Fruit fly (Drosophila melanogaster): Measurements from ENCODE around the gene CG42752.
A peak's percentile ranks its signal among the peaks of the same experiment; 100 is the strongest.

The CG42752 gene

dm6 chr2L:18787415-18787989, 47.6 kb upstream of the CG42752 start (continued):
- TF ChIP-seq NfI (GFP tag; optimal IDR thresholded peaks at IDR 0.05) (no peak), Ets65A (GFP tag) (no peak), jing (GFP tag; optimal IDR thresholded peaks at IDR 0.05) (no peak), bigmax (GFP tag; optimal IDR thresholded peaks at IDR 0.05) (no peak), HLHmδ (GFP tag; optimal IDR thresholded peaks at IDR 0.05) (no peak), Hr78 (GFP tag; optimal IDR thresholded peaks at IDR 0.05) (no peak), sug (tag; optimal IDR thresholded peaks at IDR 0.05) (peak; percentile 69), schlank (tag; optimal IDR thresholded peaks at IDR 0.05) (no peak), unpg (GFP tag; optimal IDR thresholded peaks at IDR 0.05) (no peak)

DNA sequence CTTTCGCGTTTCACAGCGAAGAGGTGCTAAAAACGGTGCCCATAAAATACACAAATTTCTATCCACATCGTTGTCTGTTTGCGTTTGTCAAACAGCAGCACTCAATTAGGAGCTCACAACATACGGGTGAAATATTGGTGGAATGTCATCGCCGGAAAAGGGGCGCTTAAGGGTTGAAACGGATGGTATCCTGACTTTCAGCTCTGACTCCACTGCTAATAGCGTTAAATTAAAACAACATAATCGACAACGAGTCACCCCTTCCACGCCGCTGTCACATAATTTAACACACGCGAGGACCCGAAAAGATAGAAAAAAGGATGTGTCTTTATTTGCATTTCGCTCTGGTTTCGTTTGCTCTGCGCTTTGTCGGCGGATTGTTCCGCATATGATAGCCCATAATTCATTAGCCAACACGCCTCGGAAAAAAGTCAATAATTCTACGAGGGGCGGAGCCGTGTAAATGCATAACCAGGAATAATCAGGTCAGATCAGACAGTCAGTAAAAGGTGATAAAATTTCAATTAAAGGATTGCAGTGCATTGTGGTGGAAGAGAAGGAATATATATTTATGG, 45.2 kb upstream of the CG42752 start:
- TF ChIP-seq D (optimal IDR thresholded peaks at IDR 0.05), result no peak
- peak; percentile 12 for TF ChIP-seq D (GFP tag; optimal IDR thresholded peaks at IDR 0.05)
- TF ChIP-seq lov (optimal IDR thresholded peaks at IDR 0.05), result no peak
- 0 out of 3 replicates have a peak, but pooled peaks have one; percentile 46 for TF ChIP-seq lov (GFP tag; IDR thresholded peaks at IDR 0.05)
- TF ChIP-seq ac (GFP tag; optimal IDR thresholded peaks at IDR 0.05), result peak; percentile 40
- peak; percentile 71 for TF ChIP-seq nerfin-1 (tag; optimal IDR thresholded peaks at IDR 0.05)
- no peak for TF ChIP-seq CG17568 (GFP tag; optimal IDR thresholded peaks at IDR 0.05)
- peak in 1 of 2 experiments; percentile 80 for TF ChIP-seq tll (GFP tag; optimal IDR thresholded peaks at IDR 0.05)
- TF ChIP-seq Hsf (GFP tag; optimal IDR thresholded peaks at IDR 0.05), result no peak
- TF ChIP-seq CG15514 (GFP tag; optimal IDR thresholded peaks at IDR 0.05), result no peak
- no peak for TF ChIP-seq CG4820 (GFP tag; optimal IDR thresholded peaks at IDR 0.05)
- TF ChIP-seq sens (GFP tag), result peak; percentile 65
- peak; percentile 53 for TF ChIP-seq pros (GFP tag; optimal IDR thresholded peaks at IDR 0.05)
- TF ChIP-seq CG8089 (GFP tag; optimal IDR thresholded peaks at IDR 0.05), result no peak
- TF ChIP-seq Nf-YB (GFP tag; optimal IDR thresholded peaks at IDR 0.05), result peak; percentile 22
- 0 out of 3 replicates have a peak, but pooled peaks have one; percentile 30 for TF ChIP-seq CG2199 (GFP tag; IDR thresholded peaks at IDR 0.05)
- TF ChIP-seq CoRest (tag; optimal IDR thresholded peaks at IDR 0.05), result no peak
- peak; percentile 27 for TF ChIP-seq gcm (GFP tag; optimal IDR thresholded peaks at IDR 0.05)
- TF ChIP-seq Kr (GFP tag; optimal IDR thresholded peaks at IDR 0.05), result peak; percentile 91
- no peak for TF ChIP-seq CG10959 (GFP tag; IDR thresholded peaks at IDR 0.05)
- no peak for TF ChIP-seq CG1792 (GFP tag; optimal IDR thresholded peaks at IDR 0.05)
- peak; percentile 56 for TF ChIP-seq gsb-n (tag; optimal IDR thresholded peaks at IDR 0.05)

DNA sequence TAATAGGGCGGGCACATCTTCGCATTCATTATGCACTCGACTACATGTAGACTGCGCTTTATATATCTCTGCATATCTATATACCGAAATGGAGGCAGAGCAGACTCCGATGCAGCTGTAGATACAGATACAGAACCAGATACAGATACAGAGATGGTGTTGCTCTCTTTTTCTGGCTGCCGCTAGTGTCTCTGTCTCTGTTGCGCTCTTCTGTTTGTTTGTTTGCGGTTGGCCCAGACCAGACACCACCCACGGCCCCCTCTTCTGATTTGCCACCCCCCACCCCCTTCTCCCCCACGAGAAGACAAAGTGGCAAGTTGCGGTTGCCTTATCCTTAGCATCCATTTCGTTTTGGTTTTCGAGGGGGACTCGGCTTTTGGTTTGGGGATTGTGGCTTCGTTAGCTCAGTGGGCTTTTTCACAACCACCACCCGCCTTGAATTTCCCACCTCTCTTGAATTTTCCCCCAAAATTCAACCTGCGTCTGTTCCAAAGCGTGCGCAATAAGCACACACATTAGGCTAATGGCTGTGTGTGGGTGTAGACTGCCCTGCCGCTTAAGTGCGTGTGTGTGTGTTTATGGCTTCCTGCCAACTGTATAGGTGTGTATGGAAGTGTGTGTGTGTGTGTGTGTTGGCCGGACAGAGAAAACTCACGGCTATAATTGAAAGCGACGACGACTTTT, 43.6 kb upstream of the CG42752 start:
- TF ChIP-seq fd3F (GFP tag; optimal IDR thresholded peaks at IDR 0.05) (no peak), CG4707 (GFP tag; optimal IDR thresholded peaks at IDR 0.05) (no peak), peb (GFP tag; IDR thresholded peaks at IDR 0.05) (no peak), nerfin-1 (tag; optimal IDR thresholded peaks at IDR 0.05) (no peak), CG14667 (GFP tag; IDR thresholded peaks at IDR 0.05) (no peak), CG9727 (GFP tag; optimal IDR thresholded peaks at IDR 0.05) (no peak), CHES-1-like (GFP tag; optimal IDR thresholded peaks at IDR 0.05) (no peak), stwl (tag; optimal IDR thresholded peaks at IDR 0.05) (no peak), Nf-YC (tag; optimal IDR thresholded peaks at IDR 0.05) (peak; percentile 92), dysf (GFP tag; IDR thresholded peaks at IDR 0.05) (no peak), zen2 (GFP tag; IDR thresholded peaks at IDR 0.05; ENCODE audit: partially characterized antibody) (no peak), dpn (GFP tag; optimal IDR thresholded peaks at IDR 0.05) (no peak), CG8944 (GFP tag; optimal IDR thresholded peaks at IDR 0.05) (no peak), Jarid2 (GFP tag; optimal IDR thresholded peaks at IDR 0.05) (peak; percentile 24), CG1529 (GFP tag; optimal IDR thresholded peaks at IDR 0.05) (no peak), sens (GFP tag) (peak; percentile 30), CG2199 (GFP tag; IDR thresholded peaks at IDR 0.05) (no peak), CG43689 (GFP tag; IDR thresholded peaks at IDR 0.05) (no peak), CrebB (tag; optimal IDR thresholded peaks at IDR 0.05) (no peak)

Data from whole organism, embryonic.